Fruit fly (Drosophila melanogaster) whole organism, embryonic: ENCODE results near the gene CG15160.

Experiments used
- ATbp ChIP-seq: fragments of 200-800 bp; sonication (Bioruptor generic); optimal IDR thresholded peaks from 2 replicates; lab custom pipeline; 2017; ENCODE audit warnings: missing biosample characterization, mild to moderate bottlenecking, missing genetic modification characterization, missing genetic modification reagents
- CG10267 ChIP-seq: fragments of 200-800 bp; sonication (Bioruptor generic); optimal IDR thresholded peaks from 2 replicates; lab custom pipeline; 2018; ENCODE audit warnings: missing biosample characterization, mild to moderate bottlenecking, missing genetic modification characterization, moderate library complexity
- CG11398 ChIP-seq: fragments of 200-800 bp; sonication (Bioruptor generic); optimal IDR thresholded peaks from 2 replicates; lab custom pipeline; 2016; ENCODE audit warnings: missing biosample characterization, missing genetic modification characterization
- CG11456 ChIP-seq: fragments of 200-800 bp; sonication (Bioruptor generic); IDR thresholded peaks from 3 replicates; pipeline ENCODE4 v1.3.6; 2022; ENCODE audit warnings: missing biosample characterization, missing genetic modification characterization
- CG11723 ChIP-seq: fragments of 200-800 bp; sonication (Bioruptor generic); optimal IDR thresholded peaks from 2 replicates; lab custom pipeline; 2017; ENCODE audit warnings: missing biosample characterization, mild to moderate bottlenecking, missing genetic modification characterization
- CG12155 ChIP-seq: fragments of 200-800 bp; sonication (Bioruptor generic); optimal IDR thresholded peaks from 3 replicates; lab custom pipeline; 2016; ENCODE audit warnings: missing biosample characterization, missing genetic modification characterization
- CG12769 ChIP-seq: fragments of 200-800 bp; sonication (Bioruptor generic); optimal IDR thresholded peaks from 2 replicates; lab custom pipeline; 2019; ENCODE audit warnings: missing biosample characterization, mild to moderate bottlenecking, missing genetic modification characterization, moderate library complexity
- CG13775 ChIP-seq: fragments of 200-800 bp; sonication (Bioruptor generic); optimal IDR thresholded peaks from 3 replicates; lab custom pipeline; 2017; ENCODE audit warnings: missing biosample characterization, mild to moderate bottlenecking, missing genetic modification characterization
- CG14014 ChIP-seq: fragments of 200-800 bp; sonication (Bioruptor generic); IDR thresholded peaks from 2 replicates; pipeline ENCODE4 v1.3.6; 2022; ENCODE audit warnings: missing biosample characterization, missing genetic modification characterization
- CG15011 ChIP-seq: fragments of 200-800 bp; sonication (Bioruptor generic); optimal IDR thresholded peaks from 3 replicates; lab custom pipeline; 2018; ENCODE audit warnings: missing biosample characterization, mild to moderate bottlenecking, missing genetic modification characterization
- CG15514 ChIP-seq: fragments of 200-800 bp; sonication (Bioruptor generic); optimal IDR thresholded peaks from 3 replicates; lab custom pipeline; 2017; ENCODE audit warnings: missing biosample characterization, missing genetic modification characterization, mild to moderate bottlenecking, moderate library complexity, missing genetic modification reagents
- CG15696 ChIP-seq: fragments of 200-800 bp; sonication (Bioruptor generic); optimal IDR thresholded peaks from 2 replicates; lab custom pipeline; 2019; ENCODE audit warnings: missing biosample characterization, mild to moderate bottlenecking, missing genetic modification characterization, moderate library complexity
- CG2116 ChIP-seq: fragments of 200-800 bp; sonication (Bioruptor generic); optimal IDR thresholded peaks from 3 replicates; lab custom pipeline; 2018; ENCODE audit warnings: missing biosample characterization, mild to moderate bottlenecking, missing genetic modification characterization
- CG2678 ChIP-seq: fragments of 200-800 bp; sonication (Bioruptor generic); optimal IDR thresholded peaks from 3 replicates; lab custom pipeline; 2019; ENCODE audit warnings: missing biosample characterization, mild to moderate bottlenecking, missing genetic modification characterization, moderate library complexity
- CG2712 ChIP-seq: fragments of 200-800 bp; optimal IDR thresholded peaks from 3 replicates; lab custom pipeline; 2019; ENCODE audit warnings: missing biosample characterization, mild to moderate bottlenecking, missing genetic modification characterization, moderate library complexity
- CG31441 ChIP-seq: fragments of 200-800 bp; sonication (Bioruptor generic); IDR thresholded peaks from 2 replicates; pipeline ENCODE4 v1.3.6; 2022; ENCODE audit warnings: missing biosample characterization, missing genetic modification characterization
- CG3163 ChIP-seq: fragments of 200-800 bp; sonication (Bioruptor generic); optimal IDR thresholded peaks from 3 replicates; lab custom pipeline; 2016; ENCODE audit warnings: missing biosample characterization, missing genetic modification characterization
- CG3407 ChIP-seq: fragments of 200-800 bp; sonication (Bioruptor generic); optimal IDR thresholded peaks from 2 replicates; lab custom pipeline; 2018; ENCODE audit warnings: missing biosample characterization, mild to moderate bottlenecking, missing genetic modification characterization
- CG4820 ChIP-seq: fragments of 200-800 bp; sonication (Bioruptor generic); optimal IDR thresholded peaks from 3 replicates; lab custom pipeline; 2016; ENCODE audit warnings: missing biosample characterization, missing genetic modification characterization
- CG6854 ChIP-seq: fragments of 200-800 bp; sonication (Bioruptor generic); optimal IDR thresholded peaks from 3 replicates; lab custom pipeline; 2017; ENCODE audit warnings: missing biosample characterization, mild to moderate bottlenecking, missing genetic modification characterization
- CG8478 ChIP-seq: fragments of >200 bp; optimal IDR thresholded peaks from 2 replicates; lab custom pipeline; 2018
- Camta ChIP-seq: fragments of 200-800 bp; sonication (Bioruptor generic); optimal IDR thresholded peaks from 2 replicates; lab custom pipeline; 2016; ENCODE audit warnings: missing biosample characterization, missing genetic modification characterization
- Chrac-16 ChIP-seq: fragments of 200-800 bp; sonication (Bioruptor generic); optimal IDR thresholded peaks from 3 replicates; lab custom pipeline; 2016; ENCODE audit warnings: missing biosample characterization, missing genetic modification characterization
- D ChIP-seq, 2 experiments: fragments of 200-800 bp in 1 of 2; fragments of >200 bp in 1 of 2; sonication (Bioruptor generic) in 1 of 2; optimal IDR thresholded peaks; 2 replicates in 1 of 2; 3 replicates in 1 of 2; lab custom pipeline; 2017; ENCODE audit warnings: mild to moderate bottlenecking in 1 of 2, missing biosample characterization in 1 of 2, missing genetic modification characterization in 1 of 2, missing genetic modification reagents in 1 of 2
- Fer2 ChIP-seq: fragments of 200-800 bp; sonication (Bioruptor generic); optimal IDR thresholded peaks from 2 replicates; lab custom pipeline; 2018; ENCODE audit warnings: missing biosample characterization, mild to moderate bottlenecking, missing genetic modification characterization, moderate library complexity
- HLHmδ ChIP-seq: fragments of 200-800 bp; sonication (Bioruptor generic); optimal IDR thresholded peaks from 2 replicates; lab custom pipeline; 2018; ENCODE audit warnings: missing biosample characterization, mild to moderate bottlenecking, missing genetic modification characterization, moderate library complexity
- Kr ChIP-seq: fragments of 200-800 bp; sonication (Bioruptor generic); optimal IDR thresholded peaks from 2 replicates; lab custom pipeline; 2017; ENCODE audit warnings: missing biosample characterization, mild to moderate bottlenecking, missing genetic modification characterization
- MBD-R2 ChIP-seq: fragments of 200-800 bp; sonication (Bioruptor generic); IDR thresholded peaks from 2 replicates; pipeline ENCODE4 v1.3.6; 2022; ENCODE audit warnings: missing biosample characterization, missing genetic modification characterization
- Mad ChIP-seq: fragments of 200-800 bp; sonication (Bioruptor generic); optimal IDR thresholded peaks from 2 replicates; lab custom pipeline; 2016; ENCODE audit warnings: missing biosample characterization, missing genetic modification characterization
- Neu2 ChIP-seq: fragments of 200-800 bp; sonication (Bioruptor generic); optimal IDR thresholded peaks from 3 replicates; lab custom pipeline; 2016; ENCODE audit warnings: missing biosample characterization, missing genetic modification characterization, borderline replicate concordance
- Pdp1 ChIP-seq, 2 experiments: fragments of 200-800 bp; sonication (Bioruptor generic); optimal IDR thresholded peaks; 3 replicates each; lab custom pipeline; 2016; ENCODE audit warnings: missing biosample characterization in 2 of 2, missing genetic modification characterization in 2 of 2, mild to moderate bottlenecking in 1 of 2, moderate library complexity in 1 of 2
- Poxn ChIP-seq: fragments of 200-800 bp; sonication (Bioruptor generic); IDR thresholded peaks from 2 replicates; pipeline ENCODE4 v1.3.6; 2022; ENCODE audit warnings: missing biosample characterization, missing genetic modification characterization
- Ravus ChIP-seq: fragments of 200-800 bp; sonication (Bioruptor generic); IDR thresholded peaks from 2 replicates; pipeline ENCODE4 v1.3.6; 2022; ENCODE audit warnings: missing biosample characterization, missing genetic modification characterization
- Six4 ChIP-seq: fragments of 200-800 bp; sonication (Bioruptor generic); optimal IDR thresholded peaks from 2 replicates; lab custom pipeline; 2016; ENCODE audit warnings: missing biosample characterization, missing genetic modification characterization
- Stat92E ChIP-seq, 3 experiments: fragments of >200 bp in 2 of 3; fragments of 200-800 bp in 1 of 3; sonication (Bioruptor generic) in 1 of 3; optimal IDR thresholded peaks; 2 replicates each; lab custom pipeline; 2017 to 2019; ENCODE audit warnings: missing biosample characterization in 3 of 3, missing genetic modification characterization in 3 of 3, mild to moderate bottlenecking in 1 of 3, moderate library complexity in 1 of 3
- bab2 ChIP-seq: fragments of 200-800 bp; sonication (Bioruptor generic); optimal IDR thresholded peaks from 2 replicates; lab custom pipeline; 2016; ENCODE audit warnings: missing biosample characterization, missing genetic modification characterization
- bsh ChIP-seq, 2 experiments: fragments of 200-800 bp; sonication (Bioruptor generic); optimal IDR thresholded peaks; 2 replicates each; lab custom pipeline; 2017 to 2018; ENCODE audit warnings: mild to moderate bottlenecking in 2 of 2, missing biosample characterization in 2 of 2, missing genetic modification characterization in 2 of 2, moderate library complexity in 1 of 2
- chif ChIP-seq, 2 experiments: fragments of 200-800 bp; sonication (Bioruptor generic); optimal IDR thresholded peaks; 3 replicates each; lab custom pipeline; 2016; ENCODE audit warnings: missing biosample characterization in 2 of 2, missing genetic modification characterization in 2 of 2
- chinmo ChIP-seq: fragments of 200-800 bp; sonication (Bioruptor generic); IDR thresholded peaks from 4 replicates; pipeline ENCODE4 v1.3.6; 2022; ENCODE audit warnings: missing biosample characterization, missing genetic modification characterization; ENCODE audit not compliant: partially characterized antibody
- corto ChIP-seq: fragments of 200-800 bp; sonication (Bioruptor generic); optimal IDR thresholded peaks from 2 replicates; lab custom pipeline; 2016; ENCODE audit warnings: missing biosample characterization, mild to moderate bottlenecking, missing genetic modification characterization, moderate library complexity
- dmrt99B ChIP-seq: fragments of 200-800 bp; sonication (Bioruptor generic); optimal IDR thresholded peaks from 2 replicates; lab custom pipeline; 2018; ENCODE audit warnings: missing biosample characterization, mild to moderate bottlenecking, missing genetic modification characterization, moderate library complexity
- gfzf ChIP-seq: fragments of 200-800 bp; sonication (Bioruptor generic); optimal IDR thresholded peaks from 2 replicates; lab custom pipeline; 2016; ENCODE audit warnings: missing biosample characterization, mild to moderate bottlenecking, missing genetic modification characterization, moderate library complexity
- gro ChIP-seq: fragments of 200-800 bp; sonication (Bioruptor generic); optimal IDR thresholded peaks from 2 replicates; lab custom pipeline; 2016; ENCODE audit warnings: missing biosample characterization, missing genetic modification characterization
- kni ChIP-seq: fragments of 200-800 bp; sonication (Bioruptor generic); optimal IDR thresholded peaks from 3 replicates; lab custom pipeline; 2017; ENCODE audit warnings: mild to moderate bottlenecking, missing biosample characterization, missing genetic modification reagents, missing genetic modification characterization
- lola ChIP-seq, 3 experiments: fragments of >200 bp in 2 of 3; fragments of 200-800 bp in 1 of 3; sonication (Bioruptor generic) in 1 of 3; optimal IDR thresholded peaks; 2 replicates each; lab custom pipeline; 2017 to 2019; ENCODE audit warnings: missing biosample characterization in 3 of 3, missing genetic modification characterization in 3 of 3, mild to moderate bottlenecking in 1 of 3, moderate library complexity in 1 of 3
- nmo ChIP-seq: fragments of 200-800 bp; sonication (Bioruptor generic); optimal IDR thresholded peaks from 2 replicates; lab custom pipeline; 2018; ENCODE audit warnings: missing biosample characterization, mild to moderate bottlenecking, missing genetic modification characterization, moderate library complexity
- sd ChIP-seq: fragments of 200-800 bp; sonication (Bioruptor generic); optimal IDR thresholded peaks from 3 replicates; lab custom pipeline; 2018; ENCODE audit warnings: missing biosample characterization, mild to moderate bottlenecking, missing genetic modification characterization, moderate library complexity
- unpg ChIP-seq: fragments of 200-800 bp; sonication (Bioruptor generic); optimal IDR thresholded peaks from 3 replicates; lab custom pipeline; 2018; ENCODE audit warnings: missing biosample characterization, mild to moderate bottlenecking, missing genetic modification characterization, moderate library complexity
- zen2 ChIP-seq: fragments of 200-800 bp; sonication (Bioruptor generic); IDR thresholded peaks from 3 replicates; pipeline ENCODE4 v1.3.6; 2022; ENCODE audit warnings: missing biosample characterization, missing genetic modification characterization; ENCODE audit not compliant: partially characterized antibody

Gene CG15160

dm6 chr2L:18625470-18625869 lies 34.8 kb downstream of the CG15160 start (continued):
- TF ChIP-seq nmo (GFP tag; lab: Kevin White, UChicago) (no peak), Six4 (GFP tag; lab: Kevin White, UChicago) (no peak), CG11723 (GFP tag; lab: Kevin White, UChicago) (no peak), CG2116 (GFP tag; lab: Kevin White, UChicago) (no peak), Chrac-16 (GFP tag; lab: Kevin White, UChicago) (no peak), CG3163 (GFP tag; lab: Kevin White, UChicago) (no peak), CG12155 (no peak), gfzf (GFP tag; lab: Kevin White, UChicago) (no peak), CG15514 (GFP tag; lab: Kevin White, UChicago) (peak; percentile 23), kni (GFP tag; lab: Kevin White, UChicago) (peak; percentile 19), CG31441 (peak; percentile 22; the same call in 1 of the 2 replicates), MBD-R2 (GFP tag; lab: Robert Waterston, UW) (no peak), CG4820 (no peak), CG3407 (GFP tag; lab: Kevin White, UChicago) (peak; percentile 38), Mad (no peak), sd (tag; lab: Kevin White, UChicago) (no peak), CG6854 (GFP tag; lab: Kevin White, UChicago) (no peak), bab2 (GFP tag; lab: Kevin White, UChicago) (peak; percentile 24), Fer2 (tag; lab: Kevin White, UChicago) (no peak), Kr (GFP tag; lab: Kevin White, UChicago) (peak; percentile 41), CG11398 (GFP tag; lab: Kevin White, UChicago) (peak; percentile 21), chinmo (GFP tag; lab: Robert Waterston, UW) (0 out of 4 replicates have a peak, but pooled peaks have one; percentile 15), Neu2 (GFP tag; lab: Kevin White, UChicago) (peak; percentile 6), D (optimal IDR thresholded peaks at IDR 0.05; lab: Kevin White, UChicago) (no peak), D (GFP tag; optimal IDR thresholded peaks at IDR 0.05; lab: Kevin White, UChicago) (peak; percentile 23), dmrt99B (peak; percentile 20), Poxn (GFP tag; lab: Robert Waterston, UW) (no peak), CG14014 (GFP tag; lab: Robert Waterston, UW) (peak; percentile 33; the same call in 1 of the 2 replicates), Stat92E (GFP tag; optimal IDR thresholded peaks at IDR 0.05; lab: Kevin White, UChicago) (no peak), HLHmδ (GFP tag; lab: Kevin White, UChicago) (no peak), CG15011 (GFP tag; lab: Kevin White, UChicago) (no peak), lola (GFP tag; optimal IDR thresholded peaks at IDR 0.05; lab: Kevin White, UChicago) (peak in 1 of 3 experiments; percentile 15), chif (GFP tag; optimal IDR thresholded peaks at IDR 0.05; lab: Kevin White, UChicago) (no peak), CG2712 (peak; percentile 15), CG13775 (GFP tag; lab: Kevin White, UChicago) (no peak), corto (GFP tag; lab: Kevin White, UChicago) (no peak), Ravus (no peak), bsh (GFP tag; optimal IDR thresholded peaks at IDR 0.05; lab: Kevin White, UChicago) (no peak), unpg (GFP tag; lab: Kevin White, UChicago) (peak; percentile 31), CG8478 (lab: Kevin White, UChicago) (no peak), CG2678 (peak; percentile 9), Camta (GFP tag; lab: Kevin White, UChicago) (no peak), CG10267 (tag; lab: Kevin White, UChicago) (peak; percentile 12), CG15696 (peak; percentile 78), gro (GFP tag; lab: Kevin White, UChicago) (no peak), CG11456 (GFP tag; lab: Robert Waterston, UW) (0 out of 3 replicates have a peak, but pooled peaks have one; percentile 7), zen2 (GFP tag; lab: Robert Waterston, UW) (no peak), ATbp (GFP tag; lab: Kevin White, UChicago) (peak; percentile 53), Pdp1 (GFP tag; optimal IDR thresholded peaks at IDR 0.05; lab: Kevin White, UChicago) (no peak), CG12769 (tag; lab: Kevin White, UChicago) (peak; percentile 16)
